Fruit fly (Drosophila melanogaster) whole organism, embryonic: Measurements from ENCODE around the gene CG15208.

Source experiments
- CG10366 ChIP-seq: fragments of 200-800 bp; sonication (Bioruptor generic); IDR thresholded peaks from 2 replicates; pipeline ENCODE4 v1.3.6; 2022; ENCODE audit warnings: missing biosample characterization, missing genetic modification characterization
- CG1832 ChIP-seq: fragments of 200-800 bp; sonication (Bioruptor generic); optimal IDR thresholded peaks from 2 replicates; lab custom pipeline; 2017; ENCODE audit warnings: missing biosample characterization, mild to moderate bottlenecking, missing genetic modification characterization, inconsistent platforms
- CG2678 ChIP-seq: fragments of 200-800 bp; sonication (Bioruptor generic); optimal IDR thresholded peaks from 3 replicates; lab custom pipeline; 2019; ENCODE audit warnings: missing biosample characterization, mild to moderate bottlenecking, missing genetic modification characterization, moderate library complexity
- CG42726 ChIP-seq: fragments of 200-800 bp; sonication (Bioruptor generic); IDR thresholded peaks from 2 replicates; pipeline ENCODE4 v1.3.6; 2022; ENCODE audit warnings: missing biosample characterization, missing genetic modification characterization; ENCODE audit not compliant: partially characterized antibody
- CG4617 ChIP-seq: fragments of 200-800 bp; sonication (Bioruptor generic); optimal IDR thresholded peaks from 3 replicates; lab custom pipeline; 2016; ENCODE audit warnings: missing biosample characterization, missing genetic modification characterization, borderline replicate concordance
- CG9817 ChIP-seq: fragments of 200-800 bp; sonication (Bioruptor generic); optimal IDR thresholded peaks from 2 replicates; lab custom pipeline; 2018; ENCODE audit warnings: missing biosample characterization, mild to moderate bottlenecking, missing genetic modification characterization, moderate library complexity
- Hr39 ChIP-seq: fragments of >200 bp; optimal IDR thresholded peaks from 2 replicates; lab custom pipeline; 2017
- Taf1 ChIP-seq: fragments of 200-800 bp; sonication (Bioruptor generic); IDR thresholded peaks from 2 replicates; pipeline ENCODE4 v1.3.6; 2022; ENCODE audit warnings: missing biosample characterization, missing genetic modification characterization
- dmrt99B ChIP-seq: fragments of 200-800 bp; sonication (Bioruptor generic); optimal IDR thresholded peaks from 2 replicates; lab custom pipeline; 2018; ENCODE audit warnings: missing biosample characterization, mild to moderate bottlenecking, missing genetic modification characterization, moderate library complexity
- jing ChIP-seq: fragments of 200-800 bp; sonication (Bioruptor generic); optimal IDR thresholded peaks from 2 replicates; lab custom pipeline; 2018; ENCODE audit warnings: missing biosample characterization, mild to moderate bottlenecking, missing genetic modification characterization
- oc ChIP-seq: fragments of 200-800 bp; sonication (Bioruptor generic); optimal IDR thresholded peaks from 2 replicates; lab custom pipeline; 2018; ENCODE audit warnings: missing biosample characterization, mild to moderate bottlenecking, missing genetic modification characterization, moderate library complexity
- pzg ChIP-seq: fragments of 200-800 bp; sonication (Bioruptor generic); optimal IDR thresholded peaks from 3 replicates; lab custom pipeline; 2018; ENCODE audit warnings: missing biosample characterization, mild to moderate bottlenecking, missing genetic modification characterization, moderate library complexity
- stc ChIP-seq: fragments of 200-800 bp; sonication (Bioruptor generic); IDR thresholded peaks from 2 replicates; pipeline ENCODE4 v1.3.6; 2022; ENCODE audit warnings: missing biosample characterization, missing genetic modification characterization

dm6 chrX:10926245-10926644 is 26.5 kb downstream of the CG15208 start:
- TF ChIP-seq Taf1 (no peak), CG9817 (tag; lab: Kevin White, UChicago) (no peak), stc (GFP tag; lab: Robert Waterston, UW) (no peak), Hr39 (lab: Kevin White, UChicago) (no peak), jing (GFP tag; lab: Kevin White, UChicago) (no peak), CG42726 (GFP tag; lab: Robert Waterston, UW) (no peak), oc (no peak), pzg (GFP tag; lab: Kevin White, UChicago) (no peak), CG10366 (GFP tag; lab: Robert Waterston, UW) (no peak), CG4617 (GFP tag; lab: Kevin White, UChicago) (no peak), CG2678 (tag; lab: Kevin White, UChicago) (no peak), CG1832 (GFP tag; lab: Kevin White, UChicago) (no peak), dmrt99B (no peak)
